Fruit fly (Drosophila melanogaster) whole organism, embryonic: ENCODE results near the gene Vlet.

ENCODE experiments used
- ATbp ChIP-seq: fragments of 200-800 bp; sonication (Bioruptor generic); optimal IDR thresholded peaks from 2 replicates; lab custom pipeline; 2017; ENCODE audit warnings: missing biosample characterization, mild to moderate bottlenecking, missing genetic modification characterization, missing genetic modification reagents
- Antp ChIP-seq: fragments of 200-800 bp; sonication (Bioruptor generic); optimal IDR thresholded peaks from 3 replicates; lab custom pipeline; 2016; ENCODE audit warnings: missing biosample characterization, missing genetic modification characterization
- CG10274 ChIP-seq: fragments of 200-800 bp; sonication (Bioruptor generic); optimal IDR thresholded peaks from 3 replicates; lab custom pipeline; 2017; ENCODE audit warnings: missing biosample characterization, mild to moderate bottlenecking, missing genetic modification characterization
- CG11560 ChIP-seq: fragments of 200-800 bp; sonication (Bioruptor generic); IDR thresholded peaks from 3 replicates; pipeline ENCODE4 v1.3.6; 2022; ENCODE audit warnings: missing biosample characterization, missing genetic modification characterization
- CG12236 ChIP-seq: fragments of 200-800 bp; sonication (Bioruptor generic); optimal IDR thresholded peaks from 2 replicates; lab custom pipeline; 2016; ENCODE audit warnings: missing biosample characterization, missing genetic modification characterization
- CG12659 ChIP-seq: fragments of 200-800 bp; sonication (Bioruptor generic); optimal IDR thresholded peaks from 3 replicates; lab custom pipeline; 2017; ENCODE audit warnings: mild to moderate bottlenecking, missing biosample characterization, missing genetic modification reagents, missing genetic modification characterization
- CG12744 ChIP-seq: fragments of 200-800 bp; sonication (Bioruptor generic); optimal IDR thresholded peaks from 2 replicates; lab custom pipeline; 2016; ENCODE audit warnings: missing biosample characterization, missing genetic modification characterization
- CG14667 ChIP-seq: fragments of 200-800 bp; sonication (Bioruptor generic); IDR thresholded peaks from 2 replicates; pipeline ENCODE4 v1.3.6; 2022; ENCODE audit warnings: missing biosample characterization, missing genetic modification characterization
- CG15601 ChIP-seq: fragments of 200-800 bp; sonication (Bioruptor generic); optimal IDR thresholded peaks from 3 replicates; lab custom pipeline; 2019; ENCODE audit warnings: missing biosample characterization, mild to moderate bottlenecking, missing genetic modification characterization, moderate library complexity
- CG1647 ChIP-seq: fragments of 200-800 bp; sonication (Bioruptor generic); optimal IDR thresholded peaks from 3 replicates; lab custom pipeline; 2016; ENCODE audit warnings: missing biosample characterization, missing genetic modification characterization
- CG16813 ChIP-seq: fragments of 200-800 bp; sonication (Bioruptor generic); IDR thresholded peaks from 3 replicates; pipeline ENCODE4 v1.3.6; 2022; ENCODE audit warnings: missing biosample characterization, missing genetic modification characterization; ENCODE audit not compliant: partially characterized antibody
- CG17385 ChIP-seq: fragments of 200-800 bp; sonication (Bioruptor generic); optimal IDR thresholded peaks from 3 replicates; lab custom pipeline; 2018; ENCODE audit warnings: missing biosample characterization, mild to moderate bottlenecking, missing genetic modification characterization
- CG17612 ChIP-seq: fragments of 200-800 bp; sonication (Bioruptor generic); IDR thresholded peaks from 2 replicates; pipeline ENCODE4 v1.3.6; 2022; ENCODE audit warnings: missing biosample characterization, missing genetic modification characterization
- CG18599 ChIP-seq: fragments of 200-800 bp; sonication (Bioruptor generic); optimal IDR thresholded peaks from 3 replicates; lab custom pipeline; 2017; ENCODE audit warnings: missing biosample characterization, missing genetic modification characterization, mild to moderate bottlenecking, moderate library complexity, missing genetic modification reagents
- CG2875 ChIP-seq: fragments of 200-800 bp; sonication (Bioruptor generic); optimal IDR thresholded peaks from 2 replicates; lab custom pipeline; 2017; ENCODE audit warnings: missing biosample characterization, mild to moderate bottlenecking, missing genetic modification characterization, missing genetic modification reagents
- CG3065 ChIP-seq: fragments of 200-800 bp; sonication (Bioruptor generic); optimal IDR thresholded peaks from 2 replicates; lab custom pipeline; 2016; ENCODE audit warnings: missing biosample characterization, missing genetic modification characterization
- CG3838 ChIP-seq: fragments of 200-800 bp; sonication (Bioruptor generic); optimal IDR thresholded peaks from 3 replicates; lab custom pipeline; 2016; ENCODE audit warnings: missing biosample characterization, missing genetic modification characterization
- CG3995 ChIP-seq: fragments of 200-800 bp; sonication (Bioruptor generic); optimal IDR thresholded peaks from 3 replicates; lab custom pipeline; 2016; ENCODE audit warnings: missing biosample characterization, missing genetic modification characterization
- CG4360 ChIP-seq: fragments of 200-800 bp; sonication (Bioruptor generic); IDR thresholded peaks from 2 replicates; pipeline ENCODE4 v1.3.6; 2022; ENCODE audit warnings: missing biosample characterization, missing genetic modification characterization
- CG6654 ChIP-seq: fragments of 200-800 bp; sonication (Bioruptor generic); optimal IDR thresholded peaks from 2 replicates; lab custom pipeline; 2017; ENCODE audit warnings: missing biosample characterization, mild to moderate bottlenecking, missing genetic modification characterization
- CG6813 ChIP-seq: fragments of 200-800 bp; sonication (Bioruptor generic); optimal IDR thresholded peaks from 2 replicates; lab custom pipeline; 2017; ENCODE audit warnings: missing biosample characterization, missing genetic modification characterization, mild to moderate bottlenecking, moderate library complexity, missing genetic modification reagents
- CG7987 ChIP-seq: fragments of 200-800 bp; sonication (Bioruptor generic); optimal IDR thresholded peaks from 2 replicates; lab custom pipeline; 2018; ENCODE audit warnings: missing biosample characterization, mild to moderate bottlenecking, missing genetic modification characterization, moderate library complexity
- CG8478 ChIP-seq: fragments of >200 bp; optimal IDR thresholded peaks from 2 replicates; lab custom pipeline; 2018
- CG9727 ChIP-seq: fragments of 200-800 bp; sonication (Bioruptor generic); optimal IDR thresholded peaks from 3 replicates; lab custom pipeline; 2017; ENCODE audit warnings: missing biosample characterization, mild to moderate bottlenecking, missing genetic modification characterization
- D19A ChIP-seq: fragments of 200-800 bp; optimal IDR thresholded peaks from 3 replicates; lab custom pipeline; 2019; ENCODE audit warnings: missing biosample characterization, mild to moderate bottlenecking, missing genetic modification characterization, moderate library complexity
- Doc3 ChIP-seq: fragments of 200-800 bp; sonication (Bioruptor generic); IDR thresholded peaks from 3 replicates; pipeline ENCODE4 v1.3.6; 2022; ENCODE audit warnings: missing biosample characterization, missing genetic modification characterization; ENCODE audit not compliant: partially characterized antibody
- ERR ChIP-seq: fragments of 200-800 bp; sonication (Bioruptor generic); optimal IDR thresholded peaks from 2 replicates; lab custom pipeline; 2016; ENCODE audit warnings: missing biosample characterization, missing genetic modification characterization
- Eip74EF ChIP-seq, 2 experiments: fragments of 200-800 bp in 1 of 2; fragments of >200 bp in 1 of 2; sonication (Bioruptor generic) in 1 of 2; optimal IDR thresholded peaks; 2 replicates each; lab custom pipeline; 2017 to 2019; ENCODE audit warnings: missing biosample characterization in 2 of 2, missing genetic modification characterization in 2 of 2, mild to moderate bottlenecking in 1 of 2, moderate library complexity in 1 of 2
- HHEX ChIP-seq: fragments of 200-800 bp; sonication (Bioruptor generic); optimal IDR thresholded peaks from 3 replicates; lab custom pipeline; 2017; ENCODE audit warnings: missing biosample characterization, mild to moderate bottlenecking, missing genetic modification characterization, missing genetic modification reagents
- Hsf ChIP-seq: fragments of 200-800 bp; sonication (Bioruptor generic); optimal IDR thresholded peaks from 3 replicates; lab custom pipeline; 2016; ENCODE audit warnings: missing biosample characterization, missing genetic modification characterization
- Six4 ChIP-seq: fragments of 200-800 bp; sonication (Bioruptor generic); optimal IDR thresholded peaks from 2 replicates; lab custom pipeline; 2016; ENCODE audit warnings: missing biosample characterization, missing genetic modification characterization
- Taf1 ChIP-seq: fragments of 200-800 bp; sonication (Bioruptor generic); IDR thresholded peaks from 2 replicates; pipeline ENCODE4 v1.3.6; 2022; ENCODE audit warnings: missing biosample characterization, missing genetic modification characterization
- Xbp1 ChIP-seq: fragments of 200-800 bp; sonication (Bioruptor generic); optimal IDR thresholded peaks from 3 replicates; lab custom pipeline; 2016; ENCODE audit warnings: missing biosample characterization, mild to moderate bottlenecking, missing genetic modification characterization
- amos ChIP-seq: fragments of 200-800 bp; sonication (Bioruptor generic); IDR thresholded peaks from 2 replicates; pipeline ENCODE4 v1.3.6; 2022; ENCODE audit warnings: missing biosample characterization, missing genetic modification characterization; ENCODE audit not compliant: partially characterized antibody
- crc ChIP-seq: fragments of 200-800 bp; sonication (Bioruptor generic); optimal IDR thresholded peaks from 2 replicates; lab custom pipeline; 2016; ENCODE audit warnings: missing biosample characterization, missing genetic modification characterization
- crp ChIP-seq, 2 experiments: fragments of 200-800 bp; sonication (Bioruptor generic); optimal IDR thresholded peaks; 2 replicates in 1 of 2; 3 replicates in 1 of 2; lab custom pipeline; 2017; ENCODE audit warnings: missing biosample characterization in 2 of 2, missing genetic modification characterization in 2 of 2, mild to moderate bottlenecking in 1 of 2, moderate library complexity in 1 of 2
- dysf ChIP-seq: fragments of 200-800 bp; sonication (Bioruptor generic); IDR thresholded peaks from 3 replicates; pipeline ENCODE4 v1.3.6; 2022; ENCODE audit warnings: missing biosample characterization, missing genetic modification characterization
- ems ChIP-seq: fragments of 200-800 bp; sonication (Bioruptor generic); optimal IDR thresholded peaks from 3 replicates; lab custom pipeline; 2016; ENCODE audit warnings: missing biosample characterization, missing genetic modification characterization
- gcm ChIP-seq: fragments of 200-800 bp; sonication (Bioruptor generic); optimal IDR thresholded peaks from 2 replicates; lab custom pipeline; 2019; ENCODE audit warnings: missing biosample characterization, mild to moderate bottlenecking, missing genetic modification characterization, moderate library complexity
- insv ChIP-seq, 2 experiments: fragments of 200-800 bp; sonication (Bioruptor generic); optimal IDR thresholded peaks; 3 replicates each; lab custom pipeline; 2016 to 2018; ENCODE audit warnings: missing biosample characterization in 2 of 2, missing genetic modification characterization in 2 of 2
- kah ChIP-seq: fragments of 200-800 bp; sonication (Bioruptor generic); optimal IDR thresholded peaks from 2 replicates; lab custom pipeline; 2018; ENCODE audit warnings: missing biosample characterization, mild to moderate bottlenecking, missing genetic modification characterization
- lbe ChIP-seq: fragments of 200-800 bp; sonication (Bioruptor generic); optimal IDR thresholded peaks from 2 replicates; lab custom pipeline; 2016; ENCODE audit warnings: missing biosample characterization, mild to moderate bottlenecking, missing genetic modification characterization
- nom ChIP-seq: fragments of 200-800 bp; sonication (Bioruptor generic); optimal IDR thresholded peaks from 2 replicates; lab custom pipeline; 2017; ENCODE audit warnings: missing biosample characterization, missing genetic modification characterization, mild to moderate bottlenecking, moderate library complexity, missing genetic modification reagents
- repo ChIP-seq: fragments of 200-800 bp; sonication (Bioruptor generic); optimal IDR thresholded peaks from 2 replicates; lab custom pipeline; 2016; ENCODE audit warnings: missing biosample characterization, missing genetic modification characterization
- sima ChIP-seq: fragments of 200-800 bp; sonication (Bioruptor generic); optimal IDR thresholded peaks from 2 replicates; lab custom pipeline; 2016; ENCODE audit warnings: missing biosample characterization, missing genetic modification characterization
- so ChIP-seq: fragments of 200-800 bp; sonication (Bioruptor generic); IDR thresholded peaks from 3 replicates; pipeline ENCODE4 v1.3.6; 2022; ENCODE audit warnings: missing biosample characterization, missing genetic modification characterization
- tna ChIP-seq: fragments of 200-800 bp; sonication (Bioruptor generic); IDR thresholded peaks from 2 replicates; pipeline ENCODE4 v1.3.6; 2022; ENCODE audit warnings: missing biosample characterization, missing genetic modification characterization; ENCODE audit not compliant: partially characterized antibody
- unc-4 ChIP-seq: fragments of 200-800 bp; sonication (Bioruptor generic); IDR thresholded peaks from 2 replicates; pipeline ENCODE4 v1.3.6; 2022; ENCODE audit warnings: missing biosample characterization, missing genetic modification characterization; ENCODE audit not compliant: partially characterized antibody
- wor ChIP-seq: fragments of 200-800 bp; sonication (Bioruptor generic); IDR thresholded peaks from 2 replicates; pipeline ENCODE4 v1.3.6; 2022; ENCODE audit warnings: missing biosample characterization, missing genetic modification characterization
- yki ChIP-seq: fragments of >200 bp; optimal IDR thresholded peaks from 3 replicates; lab custom pipeline; 2018
- zfh1 ChIP-seq: fragments of 200-800 bp; sonication (Bioruptor generic); IDR thresholded peaks from 3 replicates; pipeline ENCODE4 v1.3.6; 2022; ENCODE audit warnings: missing biosample characterization, missing genetic modification characterization

Gene Vlet

DNA sequence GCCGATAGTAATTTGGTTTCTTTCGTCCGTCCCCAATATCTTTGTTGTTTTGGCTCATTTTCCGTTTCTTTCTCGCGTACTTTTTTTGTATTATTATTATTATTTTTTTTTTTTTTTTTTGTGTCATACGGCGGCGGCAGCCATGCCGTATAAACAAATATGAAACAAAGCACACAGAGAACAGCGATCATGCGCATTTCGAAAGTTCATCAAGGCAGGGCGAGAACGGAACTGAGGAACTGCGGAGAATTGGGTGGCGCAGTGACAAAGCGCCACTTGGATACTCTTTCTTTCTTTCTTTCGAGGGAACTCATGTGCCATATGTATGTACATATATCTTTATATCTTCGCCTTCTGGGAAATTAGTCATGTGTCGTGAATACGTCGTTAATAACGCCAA lies 6.1 kb upstream of the Vlet start (continued):
- peak; percentile 15 for TF ChIP-seq ATbp (GFP tag; lab: Kevin White, UChicago)
- peak; percentile 31 for TF ChIP-seq lbe (GFP tag; lab: Kevin White, UChicago)
- TF ChIP-seq CG12659 (GFP tag; lab: Kevin White, UChicago): peak; percentile 4
- no peak for TF ChIP-seq CG2875
- TF ChIP-seq CG14667: no peak
- TF ChIP-seq Six4 (GFP tag; lab: Kevin White, UChicago): no peak
- no peak for TF ChIP-seq ems
- TF ChIP-seq Eip74EF (GFP tag; optimal IDR thresholded peaks at IDR 0.05; lab: Kevin White, UChicago): no peak
- no peak for TF ChIP-seq gcm
- TF ChIP-seq so (GFP tag; lab: Robert Waterston, UW): no peak
- TF ChIP-seq Taf1: no peak
- no peak for TF ChIP-seq tna (GFP tag; lab: Robert Waterston, UW)
- no peak for TF ChIP-seq CG8478 (lab: Kevin White, UChicago)
- no peak for TF ChIP-seq CG15601 (tag; lab: Kevin White, UChicago)
- TF ChIP-seq yki (lab: Kevin White, UChicago): no peak
- peak; percentile 68 for TF ChIP-seq nom (GFP tag; lab: Kevin White, UChicago)
- TF ChIP-seq crp (GFP tag; optimal IDR thresholded peaks at IDR 0.05; lab: Kevin White, UChicago): no peak
- no peak for TF ChIP-seq Antp
- no peak for TF ChIP-seq CG16813 (GFP tag; lab: Robert Waterston, UW)
- TF ChIP-seq CG4360 (GFP tag; lab: Robert Waterston, UW): no peak
- TF ChIP-seq CG10274 (GFP tag; lab: Kevin White, UChicago): no peak
- no peak for TF ChIP-seq CG12236 (GFP tag; lab: Kevin White, UChicago)
- TF ChIP-seq CG18599: peak; percentile 11
- TF ChIP-seq CG17612 (GFP tag; lab: Robert Waterston, UW): no peak
- no peak for TF ChIP-seq repo (GFP tag; lab: Kevin White, UChicago)
- no peak for TF ChIP-seq Doc3 (GFP tag; lab: Robert Waterston, UW)
- TF ChIP-seq D19A (tag; lab: Kevin White, UChicago): peak; percentile 96
- no peak for TF ChIP-seq CG11560 (tag; lab: Robert Waterston, UW)
- TF ChIP-seq zfh1 (GFP tag; lab: Robert Waterston, UW): no peak
- TF ChIP-seq CG12744: no peak
- no peak for TF ChIP-seq crc (GFP tag; lab: Kevin White, UChicago)
- no peak for TF ChIP-seq CG6813 (GFP tag; lab: Kevin White, UChicago)
- no peak for TF ChIP-seq kah (GFP tag; lab: Kevin White, UChicago)
- TF ChIP-seq CG17385 (GFP tag; lab: Kevin White, UChicago): no peak
- no peak for TF ChIP-seq ERR (GFP tag; lab: Kevin White, UChicago)
- no peak for TF ChIP-seq CG1647 (GFP tag; lab: Kevin White, UChicago)
- TF ChIP-seq CG7987 (GFP tag; lab: Kevin White, UChicago): peak; percentile 21
- no peak for TF ChIP-seq CG3065 (GFP tag; lab: Kevin White, UChicago)
- TF ChIP-seq wor (GFP tag; lab: Robert Waterston, UW): no peak
- TF ChIP-seq CG9727 (GFP tag; lab: Kevin White, UChicago): no peak
- no peak for TF ChIP-seq CG3995 (GFP tag; lab: Kevin White, UChicago)
- TF ChIP-seq CG3838 (GFP tag; lab: Kevin White, UChicago): no peak
- no peak for TF ChIP-seq insv (GFP tag; optimal IDR thresholded peaks at IDR 0.05; lab: Kevin White, UChicago)
- TF ChIP-seq Xbp1 (GFP tag; lab: Kevin White, UChicago): no peak
- no peak for TF ChIP-seq unc-4 (GFP tag; lab: Robert Waterston, UW)
- no peak for TF ChIP-seq sima (GFP tag; lab: Kevin White, UChicago)
- TF ChIP-seq HHEX (GFP tag; lab: Kevin White, UChicago): no peak
- TF ChIP-seq amos: no peak
- TF ChIP-seq dysf: 0 out of 3 replicates have a peak, but pooled peaks have one; percentile 22
- no peak for TF ChIP-seq Hsf (GFP tag; lab: Kevin White, UChicago)
- TF ChIP-seq CG6654 (GFP tag; lab: Kevin White, UChicago): no peak
